Worm (Caenorhabditis elegans): ENCODE results near the gene slc-25A18.1.

ce11 chrX:15041340-15041739, 37.6 kb upstream of the slc-25A18.1 start:
- TF ChIP-seq aly-1 (tag; optimal IDR thresholded peaks at IDR 0.05) (no peak), ama-1 (optimal IDR thresholded peaks at IDR 0.05) (no peak), F13C5.2 (tag; optimal IDR thresholded peaks at IDR 0.05) (no peak), tbx-37 (GFP tag; conservative IDR thresholded peaks at IDR 0.05) (no peak), hmg-4 (GFP tag; optimal IDR thresholded peaks at IDR 0.05) (no peak)

Data from whole organism, early embryonic.